Fruit fly (Drosophila melanogaster): ENCODE measurements around the gene Dif.

The Dif gene

dm6 chr2L:17385221-17385529, 47.8 kb downstream of the Dif start (continued):
- TF ChIP-seq fkh (GFP tag; optimal IDR thresholded peaks at IDR 0.05) (peak; percentile 81), CG8319 (GFP tag; optimal IDR thresholded peaks at IDR 0.05) (peak; percentile 72), Ets21C (GFP tag; optimal IDR thresholded peaks at IDR 0.05) (peak; percentile 13), dac (GFP tag; optimal IDR thresholded peaks at IDR 0.05) (peak; percentile 85), achi (GFP tag; optimal IDR thresholded peaks at IDR 0.05) (peak; percentile 87), CG11902 (GFP tag; optimal IDR thresholded peaks at IDR 0.05) (no peak), CG6276 (GFP tag; optimal IDR thresholded peaks at IDR 0.05) (peak; percentile 92), Sox102F (GFP tag; optimal IDR thresholded peaks at IDR 0.05) (peak; percentile 86), CG10631 (GFP tag; optimal IDR thresholded peaks at IDR 0.05) (peak; percentile 76), esn (GFP tag; optimal IDR thresholded peaks at IDR 0.05) (peak; percentile 74), CG32006 (GFP tag; optimal IDR thresholded peaks at IDR 0.05) (peak; percentile 82), CG6854 (GFP tag; optimal IDR thresholded peaks at IDR 0.05) (peak; percentile 96), Hr4 (GFP tag; optimal IDR thresholded peaks at IDR 0.05) (peak; percentile 56), salr (GFP tag; optimal IDR thresholded peaks at IDR 0.05) (peak; percentile 90 to 97), CG6163 (GFP tag; IDR thresholded peaks at IDR 0.05) (peak; percentile 98), spab (GFP tag; optimal IDR thresholded peaks at IDR 0.05) (peak; percentile 99), Met (GFP tag; optimal IDR thresholded peaks at IDR 0.05) (peak; percentile 62), CG1621 (tag; optimal IDR thresholded peaks at IDR 0.05) (peak; percentile 98), CG6792 (GFP tag; optimal IDR thresholded peaks at IDR 0.05) (peak; percentile 73), ss (GFP tag; optimal IDR thresholded peaks at IDR 0.05) (peak; percentile 99), CG16779 (tag; optimal IDR thresholded peaks at IDR 0.05) (peak; percentile 97), CG10669 (GFP tag; optimal IDR thresholded peaks at IDR 0.05) (peak; percentile 98)

DNA sequence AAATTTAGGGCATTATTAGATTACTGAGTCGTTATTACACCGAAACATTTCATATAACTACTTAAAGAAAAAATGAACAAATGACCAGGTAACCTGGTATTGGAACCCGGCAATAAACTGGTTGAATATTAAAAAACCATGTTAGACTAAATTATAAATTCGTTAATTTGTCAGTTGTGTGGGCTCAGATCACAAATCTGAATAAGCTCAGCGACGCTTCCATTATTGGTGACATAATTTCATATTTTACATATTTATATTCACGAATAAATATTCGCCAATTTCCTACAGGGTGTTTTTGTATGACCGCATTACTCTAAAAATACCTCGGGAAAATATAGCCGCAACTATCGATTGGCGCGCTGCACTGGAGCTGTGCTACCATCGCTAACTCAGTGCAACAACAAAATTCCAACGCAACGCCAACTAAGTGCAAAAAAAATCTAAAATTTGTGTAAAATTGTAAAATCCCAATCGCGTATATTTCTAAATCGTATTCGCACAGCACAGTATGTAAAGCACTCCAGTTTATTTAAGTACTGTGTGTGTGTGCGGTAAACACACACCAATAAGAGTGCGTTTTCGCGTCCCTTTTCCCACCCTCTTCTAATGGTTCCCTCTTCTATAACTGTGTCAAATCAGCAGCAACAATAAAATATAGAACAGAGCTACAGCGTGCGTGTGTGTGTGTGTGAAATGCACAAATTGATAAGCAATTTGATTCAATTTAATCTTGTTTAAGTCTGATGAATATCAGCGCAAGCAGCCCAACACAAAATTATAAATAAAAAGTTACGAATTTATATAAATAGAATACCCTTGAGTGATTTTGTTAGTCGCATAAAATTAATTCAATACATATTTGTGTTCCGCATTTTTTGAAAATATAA, 48.4 kb downstream of the Dif start, which contains the start of gene CLIP-190:
Gene CLIP-190, plus strand, starts transcription at position 370 of the 890 bp plus-strand sequence.
- TF ChIP-seq Eip78C (GFP tag) (peak; percentile 30), CG11762 (GFP tag; optimal IDR thresholded peaks at IDR 0.05; ENCODE audit: insufficient read depth) (no peak), Smox (GFP tag; optimal IDR thresholded peaks at IDR 0.05) (no peak), salr (GFP tag; optimal IDR thresholded peaks at IDR 0.05) (no peak), CG8632 (GFP tag; optimal IDR thresholded peaks at IDR 0.05) (no peak), spab (GFP tag; optimal IDR thresholded peaks at IDR 0.05) (no peak), pdm3 (GFP tag; optimal IDR thresholded peaks at IDR 0.05) (peak; percentile 10), OdsH (GFP tag; optimal IDR thresholded peaks at IDR 0.05) (no peak), CG11294 (GFP tag; IDR thresholded peaks at IDR 0.05) (no peak), vri (GFP tag; optimal IDR thresholded peaks at IDR 0.05) (no peak), Hr4 (GFP tag; optimal IDR thresholded peaks at IDR 0.05) (peak; percentile 18), CG3032 (tag; optimal IDR thresholded peaks at IDR 0.05) (no peak), esn (GFP tag; optimal IDR thresholded peaks at IDR 0.05) (no peak), acj6 (GFP tag; optimal IDR thresholded peaks at IDR 0.05) (no peak), fd59A (GFP tag; optimal IDR thresholded peaks at IDR 0.05) (no peak), lz (GFP tag; optimal IDR thresholded peaks at IDR 0.05) (peak; percentile 16), svp (GFP tag) (peak; percentile 66), Hr39 (GFP tag; optimal IDR thresholded peaks at IDR 0.05) (peak; percentile 0), Lpt (GFP tag; optimal IDR thresholded peaks at IDR 0.05) (no peak)
